Worm (Caenorhabditis elegans) whole organism, young adult: ENCODE measurements around the gene C17G1.2.

Experiments
- B0019.2 ChIP-seq: fragments of 200-800 bp; sonication (Bioruptor generic); conservative IDR thresholded peaks from 2 replicates; pipeline ENCODE4 v1.3.6; 2022; ENCODE audit warnings: missing genetic modification reagents, missing genetic modification characterization, missing compliant biosample characterization
- B0035.1 ChIP-seq: sonication (generic microtip); optimal IDR thresholded peaks from 2 replicates; lab custom pipeline; 2016; ENCODE audit warnings: missing genetic modification characterization, mild to moderate bottlenecking, missing compliant biosample characterization, missing genotype, missing genetic modification reagents
- B0336.3 ChIP-seq: fragments of 200-800 bp; sonication (Bioruptor generic); IDR thresholded peaks from 2 replicates; pipeline ENCODE4 v1.3.6; 2022; ENCODE audit warnings: missing genetic modification characterization, missing compliant biosample characterization
- D2030.7 ChIP-seq: fragments of 200-800 bp; sonication (Bioruptor generic); IDR thresholded peaks from 2 replicates; pipeline ENCODE4 v1.3.6; 2022; ENCODE audit warnings: missing genetic modification reagents, missing genetic modification characterization, missing compliant biosample characterization
- F33H1.4 ChIP-seq: fragments of 200-800 bp; sonication (Bioruptor generic); IDR thresholded peaks from 2 replicates; pipeline ENCODE4 v1.3.6; 2022; ENCODE audit warnings: missing genetic modification reagents, missing genetic modification characterization, missing compliant biosample characterization
- F37B4.10 ChIP-seq: fragments of 200-800 bp; sonication (Bioruptor generic); IDR thresholded peaks from 2 replicates; pipeline ENCODE4 v1.3.6; 2022; ENCODE audit warnings: missing genetic modification characterization, missing compliant biosample characterization
- F57A8.1 ChIP-seq: fragments of 200-800 bp; sonication (Bioruptor generic); optimal IDR thresholded peaks from 2 replicates; lab custom pipeline; 2018; ENCODE audit warnings: mild to moderate bottlenecking, missing genetic modification characterization, moderate library complexity, missing compliant biosample characterization
- F57C9.4 ChIP-seq: sonication (generic microtip); optimal IDR thresholded peaks from 2 replicates; lab custom pipeline; 2017; ENCODE audit warnings: mild to moderate bottlenecking, missing genetic modification characterization, missing compliant biosample characterization
- Y67H2A.10 ChIP-seq: fragments of 200-800 bp; sonication (Bioruptor generic); conservative IDR thresholded peaks from 2 replicates; pipeline ENCODE4 v1.3.6; 2022; ENCODE audit warnings: missing genetic modification reagents, missing genetic modification characterization, missing compliant biosample characterization
- Y95B8A.8 ChIP-seq: fragments of 200-800 bp; sonication (Bioruptor generic); IDR thresholded peaks from 2 replicates; pipeline ENCODE4 v1.3.6; 2022; ENCODE audit warnings: missing genetic modification reagents, missing genetic modification characterization, missing compliant biosample characterization
- ZK185.1 ChIP-seq: sonication (generic microtip); optimal IDR thresholded peaks from 2 replicates; lab custom pipeline; 2016; ENCODE audit warnings: mild to moderate bottlenecking, missing genetic modification characterization, missing compliant biosample characterization; ENCODE audit not compliant: poor library complexity, severe bottlenecking
- ama-1 ChIP-seq, 3 experiments: fragments of 150-350 bp in 1 of 3; sonication (generic microtip) in 2 of 3; optimal IDR thresholded peaks; 2 replicates each; lab custom pipeline; 2014 to 2018; ENCODE audit warnings: missing biosample characterization in 2 of 3, missing genetic modification characterization in 2 of 3, missing genetic modification reagents in 2 of 3
- aptf-2 ChIP-seq: fragments of 200-800 bp; sonication (Bioruptor generic); conservative IDR thresholded peaks from 2 replicates; pipeline ENCODE4 v1.3.6; 2022; ENCODE audit warnings: missing genetic modification reagents, missing genetic modification characterization, missing compliant biosample characterization
- aptf-3 ChIP-seq: fragments of 200-800 bp; sonication (Bioruptor generic); IDR thresholded peaks from 2 replicates; pipeline ENCODE4 v1.3.6; 2022; ENCODE audit warnings: missing genetic modification characterization, missing compliant biosample characterization
- athp-1 ChIP-seq: sonication (generic microtip); optimal IDR thresholded peaks from 2 replicates; lab custom pipeline; 2017; ENCODE audit warnings: mild to moderate bottlenecking, missing genetic modification characterization, missing compliant biosample characterization
- attf-5 ChIP-seq: fragments of 200-800 bp; sonication (Bioruptor generic); optimal IDR thresholded peaks from 2 replicates; lab custom pipeline; 2018; ENCODE audit warnings: mild to moderate bottlenecking, missing genetic modification characterization, missing compliant biosample characterization
- attf-6 ChIP-seq: fragments of 200-800 bp; sonication (Bioruptor generic); IDR thresholded peaks from 2 replicates; pipeline ENCODE4 v1.3.6; 2022; ENCODE audit warnings: missing genetic modification reagents, missing genetic modification characterization, missing compliant biosample characterization
- bed-1 ChIP-seq: fragments of 200-800 bp; sonication (Bioruptor generic); IDR thresholded peaks from 2 replicates; pipeline ENCODE4 v1.3.6; 2022; ENCODE audit warnings: missing genetic modification reagents, missing genetic modification characterization, missing compliant biosample characterization
- cebp-2 ChIP-seq: fragments of 200-800 bp; sonication (Bioruptor generic); IDR thresholded peaks from 2 replicates; pipeline ENCODE4 v1.3.6; 2022; ENCODE audit warnings: missing genetic modification characterization, missing compliant biosample characterization
- ceh-79 ChIP-seq: sonication (generic microtip); optimal IDR thresholded peaks from 2 replicates; lab custom pipeline; 2017; ENCODE audit warnings: mild to moderate bottlenecking, missing genetic modification characterization, missing compliant biosample characterization
- dpl-1 ChIP-seq: fragments of 150-350 bp; optimal IDR thresholded peaks from 2 replicates; lab custom pipeline; 2014; ENCODE audit warnings: missing biosample characterization, missing genetic modification reagents, missing genetic modification characterization
- efl-1 ChIP-seq: fragments of 150-350 bp; optimal IDR thresholded peaks from 2 replicates; lab custom pipeline; 2014; ENCODE audit warnings: missing biosample characterization, missing genetic modification reagents, missing genetic modification characterization
- egl-44 ChIP-seq: fragments of 200-800 bp; sonication (Bioruptor generic); IDR thresholded peaks from 2 replicates; pipeline ENCODE4 v1.3.6; 2022; ENCODE audit warnings: missing genetic modification reagents, missing genetic modification characterization, missing compliant biosample characterization
- him-1 ChIP-seq: sonication (generic microtip); optimal IDR thresholded peaks from 2 replicates; lab custom pipeline; 2016; ENCODE audit warnings: missing genotype, missing genetic modification reagents, missing genetic modification characterization, missing compliant biosample characterization
- hmg-1.2 ChIP-seq: fragments of 200-800 bp; sonication (Bioruptor generic); IDR thresholded peaks from 2 replicates; pipeline ENCODE4 v1.3.6; 2022; ENCODE audit warnings: missing genetic modification reagents, missing genetic modification characterization, missing compliant biosample characterization
- hsf-1 ChIP-seq: fragments of 200-800 bp; sonication (Bioruptor generic); IDR thresholded peaks from 2 replicates; pipeline ENCODE4 v1.3.6; 2022; ENCODE audit warnings: missing genetic modification reagents, missing genetic modification characterization, missing compliant biosample characterization
- lin-26 ChIP-seq: fragments of 200-800 bp; sonication (Bioruptor generic); IDR thresholded peaks from 2 replicates; pipeline ENCODE4 v1.3.6; 2022; ENCODE audit warnings: missing genetic modification reagents, missing genetic modification characterization, missing compliant biosample characterization
- lin-40 ChIP-seq: sonication (generic microtip); optimal IDR thresholded peaks from 2 replicates; lab custom pipeline; 2016; ENCODE audit warnings: missing genetic modification characterization, mild to moderate bottlenecking, missing compliant biosample characterization, missing genotype, missing genetic modification reagents
- madf-3 ChIP-seq: fragments of 200-800 bp; sonication (Bioruptor generic); IDR thresholded peaks from 2 replicates; pipeline ENCODE4 v1.3.6; 2022; ENCODE audit warnings: missing genetic modification reagents, missing genetic modification characterization, missing compliant biosample characterization
- madf-8 ChIP-seq: fragments of 200-800 bp; sonication (Bioruptor generic); conservative IDR thresholded peaks from 2 replicates; pipeline ENCODE4 v1.3.6; 2022; ENCODE audit warnings: missing genetic modification reagents, missing genetic modification characterization, missing compliant biosample characterization
- mcd-1 ChIP-seq: fragments of 200-800 bp; sonication (Bioruptor generic); IDR thresholded peaks from 2 replicates; pipeline ENCODE4 v1.3.6; 2022; ENCODE audit warnings: missing genetic modification reagents, missing genetic modification characterization, missing compliant biosample characterization
- nfya-2 ChIP-seq: fragments of 200-800 bp; sonication (Bioruptor generic); IDR thresholded peaks from 2 replicates; pipeline ENCODE4 v1.3.6; 2022; ENCODE audit warnings: missing genetic modification reagents, missing genetic modification characterization, missing compliant biosample characterization
- nhr-80 ChIP-seq: sonication (generic microtip); optimal IDR thresholded peaks from 2 replicates; lab custom pipeline; 2016; ENCODE audit warnings: missing genetic modification characterization, missing compliant biosample characterization
- rcor-1 ChIP-seq: fragments of 200-800 bp; sonication (Bioruptor generic); IDR thresholded peaks from 2 replicates; pipeline ENCODE4 v1.3.6; 2022; ENCODE audit warnings: missing genetic modification reagents, missing genetic modification characterization, missing compliant biosample characterization
- rec-8 ChIP-seq, 2 experiments: sonication (generic microtip); optimal IDR thresholded peaks; 2 replicates each; lab custom pipeline; 2016; ENCODE audit warnings: mild to moderate bottlenecking in 2 of 2, missing genetic modification characterization in 2 of 2, missing genetic modification reagents in 2 of 2, missing genotype in 2 of 2, missing biosample characterization in 1 of 2, missing compliant biosample characterization in 1 of 2, moderate library complexity in 1 of 2
- sea-2 ChIP-seq: fragments of 200-800 bp; sonication (Bioruptor generic); IDR thresholded peaks from 2 replicates; pipeline ENCODE4 v1.3.6; 2022; ENCODE audit warnings: missing genetic modification characterization, missing compliant biosample characterization
- snpc-3.4 ChIP-seq: sonication (generic microtip); optimal IDR thresholded peaks from 2 replicates; lab custom pipeline; 2017; ENCODE audit warnings: missing genetic modification characterization, mild to moderate bottlenecking, missing compliant biosample characterization, antibody characterized with exemption, moderate library complexity, missing genotype, missing genetic modification reagents
- tlf-1 ChIP-seq: fragments of 200-800 bp; sonication (Bioruptor generic); optimal IDR thresholded peaks from 2 replicates; lab custom pipeline; 2018; ENCODE audit warnings: mild to moderate bottlenecking, missing genetic modification characterization, missing compliant biosample characterization
- unc-130 ChIP-seq: sonication (generic microtip); optimal IDR thresholded peaks from 2 replicates; lab custom pipeline; 2016; ENCODE audit warnings: missing genetic modification reagents, missing genetic modification characterization, missing compliant biosample characterization
- unc-62 ChIP-seq: fragments of 150-350 bp; optimal IDR thresholded peaks from 2 replicates; lab custom pipeline; 2014; ENCODE audit warnings: missing biosample characterization, missing genetic modification reagents, missing genetic modification characterization
- xnd-1 ChIP-seq: sonication (generic microtip); optimal IDR thresholded peaks from 2 replicates; lab custom pipeline; 2016; ENCODE audit warnings: missing genotype, missing genetic modification reagents, missing genetic modification characterization, missing compliant biosample characterization
- ztf-18 ChIP-seq: sonication (generic microtip); optimal IDR thresholded peaks from 2 replicates; lab custom pipeline; 2016; ENCODE audit warnings: missing genotype, mild to moderate bottlenecking, missing genetic modification characterization, missing compliant biosample characterization
- ztf-22 ChIP-seq: fragments of 200-800 bp; sonication (Bioruptor generic); optimal IDR thresholded peaks from 2 replicates; lab custom pipeline; 2018; ENCODE audit warnings: mild to moderate bottlenecking, missing genetic modification characterization, moderate library complexity, missing compliant biosample characterization
- ztf-25 ChIP-seq: fragments of 200-800 bp; sonication (Bioruptor generic); IDR thresholded peaks from 2 replicates; pipeline ENCODE4 v1.3.6; 2022; ENCODE audit warnings: missing genetic modification reagents, missing genetic modification characterization, missing compliant biosample characterization
- ztf-26 ChIP-seq: sonication (generic microtip); optimal IDR thresholded peaks from 2 replicates; lab custom pipeline; 2017; ENCODE audit warnings: missing genetic modification characterization, missing compliant biosample characterization
- ztf-6 ChIP-seq: fragments of 200-800 bp; sonication (Bioruptor generic); IDR thresholded peaks from 2 replicates; pipeline ENCODE4 v1.3.6; 2022; ENCODE audit warnings: missing genetic modification reagents, missing genetic modification characterization, missing compliant biosample characterization

The C17G1.2 gene

ce11 chrX:9882112-9882511 lies 39.2 kb upstream of the C17G1.2 start, which contains the start of gene glo-1 (continued):
- TF ChIP-seq B0019.2, result no peak
- TF ChIP-seq, all 124 proteins: peak for 0

- TF ChIP-seq nhr-80 (tag; lab: Kevin White, UChicago), result peak; percentile 68
- no peak for TF ChIP-seq aptf-2
Observed at ce11 chrX:9882572-9882971, 38.8 kb upstream of the C17G1.2 start.

ce11 chrX:9883837-9884324 lies 37.5 kb upstream of the C17G1.2 start, which contains the start of gene mrp-4:
Gene mrp-4, plus strand, starts transcription at chrX:9884274.
- TF ChIP-seq hmg-1.2 (peak; percentile 82), ztf-18 (tag; lab: Kevin White, UChicago) (no peak), snpc-3.4 (tag; lab: Kevin White, UChicago) (no peak), egl-44 (GFP tag; lab: Robert Waterston, UW) (no peak), unc-130 (GFP tag; lab: Kevin White, UChicago) (no peak), aptf-3 (GFP tag; lab: Robert Waterston, UW) (peak; percentile 99), ama-1 (optimal IDR thresholded peaks at IDR 0.05; lab: Kevin White, UChicago) (no peak), ama-1 (GFP tag; optimal IDR thresholded peaks at IDR 0.05; lab: Kevin White, UChicago) (no peak), ztf-22 (GFP tag; lab: Kevin White, UChicago) (no peak), lin-40 (tag; lab: Kevin White, UChicago) (no peak), Y67H2A.10 (GFP tag; lab: Robert Waterston, UW) (no peak), him-1 (tag; lab: Kevin White, UChicago) (no peak), ztf-6 (GFP tag; lab: Robert Waterston, UW) (no peak), mcd-1 (GFP tag; lab: Robert Waterston, UW) (no peak), F57C9.4 (tag; lab: Kevin White, UChicago) (no peak), nfya-2 (GFP tag; lab: Robert Waterston, UW) (no peak), unc-62 (GFP tag; lab: Kevin White, UChicago) (no peak), ztf-25 (GFP tag; lab: Robert Waterston, UW) (no peak), F37B4.10 (GFP tag; lab: Robert Waterston, UW) (no peak), tlf-1 (GFP tag; lab: Kevin White, UChicago) (no peak), lin-26 (GFP tag; lab: Robert Waterston, UW) (no peak), athp-1 (tag; lab: Kevin White, UChicago) (no peak), xnd-1 (tag; lab: Kevin White, UChicago) (peak; percentile 19), Y95B8A.8 (GFP tag; lab: Robert Waterston, UW) (0 out of 2 replicates have a peak, but pooled peaks have one; percentile 10), D2030.7 (GFP tag; lab: Robert Waterston, UW) (peak; percentile 60), hsf-1 (GFP tag; lab: Robert Waterston, UW) (peak; percentile 63), rcor-1 (GFP tag; lab: Robert Waterston, UW) (no peak), madf-3 (GFP tag; lab: Robert Waterston, UW) (0 out of 2 replicates have a peak, but pooled peaks have one; percentile 53), aptf-2 (peak; percentile 100), B0336.3 (GFP tag; lab: Robert Waterston, UW) (no peak), ZK185.1 (no peak), B0035.1 (tag; lab: Kevin White, UChicago) (no peak), F57A8.1 (no peak), rec-8 (tag; optimal IDR thresholded peaks at IDR 0.05; lab: Kevin White, UChicago) (no peak), F33H1.4 (GFP tag; lab: Robert Waterston, UW) (no peak), ceh-79 (no peak), madf-8 (GFP tag; lab: Robert Waterston, UW) (peak; percentile 41), dpl-1 (GFP tag; lab: Kevin White, UChicago) (peak; percentile 36), efl-1 (peak; percentile 90), attf-6 (GFP tag; lab: Robert Waterston, UW) (no peak), bed-1 (GFP tag; lab: Robert Waterston, UW) (no peak), ztf-26 (no peak), attf-5 (GFP tag; lab: Kevin White, UChicago) (no peak), cebp-2 (GFP tag; lab: Robert Waterston, UW) (no peak), sea-2 (GFP tag; lab: Robert Waterston, UW) (no peak)
